Fruit fly (Drosophila melanogaster) whole organism, pupa: ENCODE results near the gene Sfp23F.

Source experiments
- CG10348 ChIP-seq: fragments of 200-800 bp; sonication (Bioruptor generic); IDR thresholded peaks from 2 replicates; pipeline ENCODE4 v1.3.6; 2022; ENCODE audit warnings: missing biosample characterization, missing genetic modification characterization
- CG12605 ChIP-seq: fragments of 200-800 bp; sonication (Bioruptor generic); IDR thresholded peaks from 2 replicates; pipeline ENCODE4 v1.3.6; 2022; ENCODE audit warnings: missing biosample characterization, missing genetic modification characterization
- CG13204 ChIP-seq: fragments of 200-800 bp; sonication (Bioruptor generic); optimal IDR thresholded peaks from 2 replicates; lab custom pipeline; 2018; ENCODE audit warnings: missing biosample characterization, mild to moderate bottlenecking, missing genetic modification characterization, moderate library complexity
- CG14655 ChIP-seq: fragments of 200-800 bp; sonication (Bioruptor generic); optimal IDR thresholded peaks from 3 replicates; lab custom pipeline; 2017; ENCODE audit warnings: mild to moderate bottlenecking, missing biosample characterization, missing genetic modification reagents, missing genetic modification characterization
- CG15710 ChIP-seq: fragments of 200-800 bp; sonication (Bioruptor generic); optimal IDR thresholded peaks from 2 replicates; lab custom pipeline; 2018; ENCODE audit warnings: missing biosample characterization, mild to moderate bottlenecking, missing genetic modification characterization, moderate library complexity
- CG17806 ChIP-seq: fragments of 200-800 bp; sonication (Bioruptor generic); optimal IDR thresholded peaks from 2 replicates; lab custom pipeline; 2018; ENCODE audit warnings: missing biosample characterization, mild to moderate bottlenecking, missing genetic modification characterization, moderate library complexity
- CG32121 ChIP-seq: fragments of 200-800 bp; sonication (Bioruptor generic); IDR thresholded peaks from 2 replicates; pipeline ENCODE4 v1.3.6; 2022; ENCODE audit warnings: missing biosample characterization, missing genetic modification characterization
- CG34367 ChIP-seq: fragments of 200-800 bp; sonication (Bioruptor generic); optimal IDR thresholded peaks from 2 replicates; lab custom pipeline; 2018; ENCODE audit warnings: missing biosample characterization, mild to moderate bottlenecking, missing genetic modification characterization
- CG4496 ChIP-seq: fragments of 200-800 bp; sonication (Bioruptor generic); IDR thresholded peaks from 3 replicates; pipeline ENCODE4 v1.3.6; 2022; ENCODE audit warnings: missing biosample characterization, missing genetic modification characterization
- CG8159 ChIP-seq: fragments of 200-800 bp; sonication (Bioruptor generic); optimal IDR thresholded peaks from 3 replicates; lab custom pipeline; 2018; ENCODE audit warnings: missing biosample characterization, mild to moderate bottlenecking, missing genetic modification characterization, moderate library complexity
- CG8301 ChIP-seq: fragments of 200-800 bp; sonication (Bioruptor generic); optimal IDR thresholded peaks from 2 replicates; lab custom pipeline; 2018; ENCODE audit warnings: missing biosample characterization, mild to moderate bottlenecking, missing genetic modification characterization
- CG9948 ChIP-seq: fragments of 200-800 bp; sonication (Bioruptor generic); optimal IDR thresholded peaks from 2 replicates; lab custom pipeline; 2018; ENCODE audit warnings: missing biosample characterization, mild to moderate bottlenecking, missing genetic modification characterization, moderate library complexity
- D1 ChIP-seq: fragments of 200-800 bp; sonication (Bioruptor generic); optimal IDR thresholded peaks from 2 replicates; lab custom pipeline; 2018; ENCODE audit warnings: missing biosample characterization, mild to moderate bottlenecking, missing genetic modification characterization, moderate library complexity
- EcR ChIP-seq: fragments of 200-800 bp; sonication (Bioruptor generic); optimal IDR thresholded peaks from 3 replicates; lab custom pipeline; 2019; ENCODE audit warnings: missing biosample characterization, missing genetic modification characterization, mild to moderate bottlenecking, moderate library complexity, missing genetic modification reagents
- Ets98B ChIP-seq: fragments of 200-800 bp; sonication (Bioruptor generic); IDR thresholded peaks from 2 replicates; pipeline ENCODE4 v1.3.6; 2022; ENCODE audit warnings: missing biosample characterization, missing genetic modification characterization
- Pif1A ChIP-seq: fragments of 200-800 bp; sonication (Bioruptor generic); optimal IDR thresholded peaks from 3 replicates; lab custom pipeline; 2016; ENCODE audit warnings: missing biosample characterization, missing genetic modification characterization
- Pif1B ChIP-seq: fragments of 200-800 bp; sonication (Bioruptor generic); optimal IDR thresholded peaks from 3 replicates; lab custom pipeline; 2016; ENCODE audit warnings: missing biosample characterization, missing genetic modification characterization
- Snoo ChIP-seq: fragments of 200-800 bp; sonication (Bioruptor generic); optimal IDR thresholded peaks from 3 replicates; lab custom pipeline; 2017; ENCODE audit warnings: missing biosample characterization, mild to moderate bottlenecking, missing genetic modification characterization, inconsistent platforms
- fd96Ca ChIP-seq: fragments of 200-800 bp; sonication (Bioruptor generic); IDR thresholded peaks from 3 replicates; pipeline ENCODE4 v1.3.6; 2022; ENCODE audit warnings: missing biosample characterization, missing genetic modification characterization
- gl ChIP-seq: fragments of 200-800 bp; sonication (Bioruptor generic); optimal IDR thresholded peaks from 2 replicates; lab custom pipeline; 2018; ENCODE audit warnings: missing biosample characterization, mild to moderate bottlenecking, missing genetic modification characterization
- rn ChIP-seq: fragments of 200-800 bp; sonication (Bioruptor generic); IDR thresholded peaks from 2 replicates; pipeline ENCODE4 v1.3.6; 2022; ENCODE audit warnings: missing biosample characterization, missing genetic modification characterization

Sfp23F gene

dm6 chr2L:3426669-3427232 lies 39.2 kb upstream of the Sfp23F start, which contains the start of gene Pgant2:
Pgant2 (minus strand) TSS chr2L:3426719.
- TF ChIP-seq CG8301 = no peak
- no peak for TF ChIP-seq Pif1A (GFP tag; lab: Kevin White, UChicago)
- no peak for TF ChIP-seq EcR (GFP tag; lab: Kevin White, UChicago)
- TF ChIP-seq Ets98B (GFP tag; lab: Robert Waterston, UW) = no peak; the same call in 1 of the 2 replicates
- TF ChIP-seq CG13204 (GFP tag; lab: Kevin White, UChicago) = no peak
- TF ChIP-seq CG17806 (tag; lab: Kevin White, UChicago) = no peak
- no peak for TF ChIP-seq CG32121 (GFP tag; lab: Robert Waterston, UW)
- 0 out of 3 replicates have a peak, but pooled peaks have one; percentile 18 for TF ChIP-seq CG4496 (GFP tag; lab: Robert Waterston, UW)
- no peak for TF ChIP-seq Snoo (tag; lab: Kevin White, UChicago)
- TF ChIP-seq D1 (tag; lab: Kevin White, UChicago) = no peak
- TF ChIP-seq CG10348 = no peak
- 0 out of 3 replicates have a peak, but pooled peaks have one; percentile 21 for TF ChIP-seq fd96Ca (GFP tag; lab: Robert Waterston, UW)
- no peak for TF ChIP-seq CG34367 (tag; lab: Kevin White, UChicago)
- no peak for TF ChIP-seq gl (tag; lab: Kevin White, UChicago)
- TF ChIP-seq rn (GFP tag; lab: Robert Waterston, UW) = no peak
- TF ChIP-seq CG8159 (tag; lab: Kevin White, UChicago) = no peak
- TF ChIP-seq Pif1B = no peak
- 0 out of 2 replicates have a peak, but pooled peaks have one; percentile 13 for TF ChIP-seq CG12605 (GFP tag; lab: Robert Waterston, UW)
- no peak for TF ChIP-seq CG9948 (tag; lab: Kevin White, UChicago)
- no peak for TF ChIP-seq CG15710
- TF ChIP-seq CG14655 (GFP tag; lab: Kevin White, UChicago) = no peak
- TF ChIP-seq, all 21 proteins: peak for 3

dm6 chr2L:3425947-3426346 lies 38.4 kb upstream of the Sfp23F start:
- TF ChIP-seq CG17806 (tag; lab: Kevin White, UChicago) (no peak), fd96Ca (GFP tag; lab: Robert Waterston, UW) (no peak), EcR (GFP tag; lab: Kevin White, UChicago) (peak; percentile 21)
- TF ChIP-seq, all 21 proteins: peak for 1

- TF ChIP-seq CG4496 (GFP tag; lab: Robert Waterston, UW) (peak; percentile 65; the same call in 1 of the 3 replicates), CG8301 (no peak)
Observed at dm6 chr2L:3422753-3423152, 35.2 kb upstream of the Sfp23F start.

- TF ChIP-seq D1 (tag; lab: Kevin White, UChicago) = no peak
- no peak for TF ChIP-seq Pif1A (GFP tag; lab: Kevin White, UChicago)
- no peak for TF ChIP-seq fd96Ca (GFP tag; lab: Robert Waterston, UW)
- TF ChIP-seq CG34367 (tag; lab: Kevin White, UChicago) = no peak
- TF ChIP-seq, all 21 proteins: peak for 0
Observed at dm6 chr2L:3417613-3418012, 30.1 kb upstream of the Sfp23F start.

dm6 chr2L:3416527-3417304 lies 29.2 kb upstream of the Sfp23F start, which contains the start of gene CG31952:
CG31952 (plus strand) TSS chr2L:3416693.
- TF ChIP-seq Pif1A (GFP tag; lab: Kevin White, UChicago) (peak; percentile 32), CG15710 (no peak), CG4496 (GFP tag; lab: Robert Waterston, UW) (no peak), CG8159 (tag; lab: Kevin White, UChicago) (peak; percentile 14)

- TF ChIP-seq D1 (tag; lab: Kevin White, UChicago) (no peak), CG15710 (no peak), EcR (GFP tag; lab: Kevin White, UChicago) (no peak), Snoo (tag; lab: Kevin White, UChicago) (no peak), Pif1B (no peak), CG4496 (GFP tag; lab: Robert Waterston, UW) (no peak), CG9948 (tag; lab: Kevin White, UChicago) (no peak), CG12605 (GFP tag; lab: Robert Waterston, UW) (no peak), Ets98B (GFP tag; lab: Robert Waterston, UW) (no peak)
Observed at dm6 chr2L:3410260-3410659, 22.7 kb upstream of the Sfp23F start, which contains the start of gene CG8840. CG8840 (plus strand) TSS chr2L:3410560.

- no peak for TF ChIP-seq CG34367 (tag; lab: Kevin White, UChicago)
- no peak for TF ChIP-seq fd96Ca (GFP tag; lab: Robert Waterston, UW)
- no peak for TF ChIP-seq CG10348
- no peak for TF ChIP-seq Pif1A (GFP tag; lab: Kevin White, UChicago)
- TF ChIP-seq Ets98B (GFP tag; lab: Robert Waterston, UW) = no peak
- TF ChIP-seq Pif1B = no peak
- no peak for TF ChIP-seq Snoo (tag; lab: Kevin White, UChicago)
- no peak for TF ChIP-seq rn (GFP tag; lab: Robert Waterston, UW)
- no peak for TF ChIP-seq CG12605 (GFP tag; lab: Robert Waterston, UW)
- TF ChIP-seq gl (tag; lab: Kevin White, UChicago) = no peak
- TF ChIP-seq CG14655 (GFP tag; lab: Kevin White, UChicago) = no peak
- TF ChIP-seq D1 (tag; lab: Kevin White, UChicago) = no peak
- no peak for TF ChIP-seq CG17806 (tag; lab: Kevin White, UChicago)
- TF ChIP-seq CG9948 (tag; lab: Kevin White, UChicago) = no peak
- no peak for TF ChIP-seq CG8159 (tag; lab: Kevin White, UChicago)
- TF ChIP-seq CG32121 (GFP tag; lab: Robert Waterston, UW) = no peak
- TF ChIP-seq CG13204 (GFP tag; lab: Kevin White, UChicago) = no peak
- no peak for TF ChIP-seq EcR (GFP tag; lab: Kevin White, UChicago)
- TF ChIP-seq CG8301 = no peak
- no peak for TF ChIP-seq CG4496 (GFP tag; lab: Robert Waterston, UW)
Observed at dm6 chr2L:3407722-3408121, 20.2 kb upstream of the Sfp23F start.
